Fruit fly (Drosophila melanogaster) whole organism, embryonic: ENCODE measurements around the gene CDase.

Experiments used
- Blimp-1 ChIP-seq: fragments of 200-800 bp; sonication (Bioruptor generic); optimal IDR thresholded peaks from 3 replicates; lab custom pipeline; 2018; ENCODE audit warnings: missing biosample characterization, missing genetic modification characterization, mild to moderate bottlenecking, moderate library complexity, missing genetic modification reagents
- CG10209 ChIP-seq: fragments of 200-800 bp; sonication (Bioruptor generic); optimal IDR thresholded peaks from 3 replicates; lab custom pipeline; 2017; ENCODE audit warnings: missing biosample characterization, mild to moderate bottlenecking, missing genetic modification characterization, missing genetic modification reagents
- CG11085 ChIP-seq: fragments of 200-800 bp; sonication (Bioruptor generic); IDR thresholded peaks from 2 replicates; pipeline ENCODE4 v1.3.6; 2022; ENCODE audit warnings: missing biosample characterization, missing genetic modification characterization
- CG13296 ChIP-seq: fragments of 200-800 bp; sonication (Bioruptor generic); optimal IDR thresholded peaks from 3 replicates; lab custom pipeline; 2018; ENCODE audit warnings: missing biosample characterization, mild to moderate bottlenecking, missing genetic modification characterization
- CG13624 ChIP-seq: fragments of 200-800 bp; sonication (Bioruptor generic); optimal IDR thresholded peaks from 2 replicates; lab custom pipeline; 2016; ENCODE audit warnings: missing biosample characterization, missing genetic modification characterization
- CG1647 ChIP-seq: fragments of 200-800 bp; sonication (Bioruptor generic); optimal IDR thresholded peaks from 3 replicates; lab custom pipeline; 2016; ENCODE audit warnings: missing biosample characterization, missing genetic modification characterization
- CG16815 ChIP-seq: fragments of 200-800 bp; sonication (Bioruptor generic); optimal IDR thresholded peaks from 3 replicates; lab custom pipeline; 2017; ENCODE audit warnings: missing biosample characterization, mild to moderate bottlenecking, missing genetic modification characterization
- CG17359 ChIP-seq: fragments of 200-800 bp; sonication (Bioruptor generic); optimal IDR thresholded peaks from 3 replicates; lab custom pipeline; 2018; ENCODE audit warnings: missing biosample characterization, mild to moderate bottlenecking, missing genetic modification characterization, moderate library complexity
- CG17385 ChIP-seq: fragments of 200-800 bp; sonication (Bioruptor generic); optimal IDR thresholded peaks from 3 replicates; lab custom pipeline; 2018; ENCODE audit warnings: missing biosample characterization, mild to moderate bottlenecking, missing genetic modification characterization
- CG17612 ChIP-seq: fragments of 200-800 bp; sonication (Bioruptor generic); IDR thresholded peaks from 2 replicates; pipeline ENCODE4 v1.3.6; 2022; ENCODE audit warnings: missing biosample characterization, missing genetic modification characterization
- CG18599 ChIP-seq: fragments of 200-800 bp; sonication (Bioruptor generic); optimal IDR thresholded peaks from 3 replicates; lab custom pipeline; 2017; ENCODE audit warnings: missing biosample characterization, missing genetic modification characterization, mild to moderate bottlenecking, moderate library complexity, missing genetic modification reagents
- CG2120 ChIP-seq: fragments of 200-800 bp; sonication (Bioruptor generic); optimal IDR thresholded peaks from 3 replicates; lab custom pipeline; 2016; ENCODE audit warnings: missing biosample characterization, missing genetic modification characterization
- CG33213 ChIP-seq: fragments of 200-800 bp; sonication (Bioruptor generic); optimal IDR thresholded peaks from 3 replicates; lab custom pipeline; 2016; ENCODE audit warnings: missing biosample characterization, missing genetic modification characterization
- CG3407 ChIP-seq: fragments of 200-800 bp; sonication (Bioruptor generic); optimal IDR thresholded peaks from 2 replicates; lab custom pipeline; 2018; ENCODE audit warnings: missing biosample characterization, mild to moderate bottlenecking, missing genetic modification characterization
- CG43689 ChIP-seq: fragments of 200-800 bp; sonication (Bioruptor generic); IDR thresholded peaks from 2 replicates; pipeline ENCODE4 v1.3.6; 2022; ENCODE audit warnings: missing biosample characterization, missing genetic modification characterization
- CG4424 ChIP-seq: fragments of 200-800 bp; sonication (Bioruptor generic); optimal IDR thresholded peaks from 3 replicates; lab custom pipeline; 2016; ENCODE audit warnings: missing biosample characterization, missing genetic modification characterization
- CG6791 ChIP-seq: fragments of 200-800 bp; sonication (Bioruptor generic); IDR thresholded peaks from 3 replicates; pipeline ENCODE4 v1.3.6; 2022; ENCODE audit warnings: missing biosample characterization, missing genetic modification characterization; ENCODE audit not compliant: partially characterized antibody
- CG6813 ChIP-seq: fragments of 200-800 bp; sonication (Bioruptor generic); optimal IDR thresholded peaks from 2 replicates; lab custom pipeline; 2017; ENCODE audit warnings: missing biosample characterization, missing genetic modification characterization, mild to moderate bottlenecking, moderate library complexity, missing genetic modification reagents
- CG7556 ChIP-seq: fragments of 200-800 bp; sonication (Bioruptor generic); optimal IDR thresholded peaks from 2 replicates; lab custom pipeline; 2017; ENCODE audit warnings: missing biosample characterization, mild to moderate bottlenecking, missing genetic modification characterization
- CG7786 ChIP-seq: fragments of 200-800 bp; sonication (Bioruptor generic); optimal IDR thresholded peaks from 2 replicates; lab custom pipeline; 2016; ENCODE audit warnings: missing biosample characterization, missing genetic modification characterization
- CG8281 ChIP-seq: fragments of 200-800 bp; sonication (Bioruptor generic); optimal IDR thresholded peaks from 2 replicates; lab custom pipeline; 2018; ENCODE audit warnings: missing biosample characterization, mild to moderate bottlenecking, missing genetic modification characterization, moderate library complexity
- CG8290 ChIP-seq, 3 experiments: fragments of 200-800 bp; sonication (Bioruptor generic); optimal IDR thresholded peaks; 2 replicates each; lab custom pipeline; 2016 to 2019; ENCODE audit warnings: missing biosample characterization in 3 of 3, missing genetic modification characterization in 3 of 3, mild to moderate bottlenecking in 2 of 3, moderate library complexity in 1 of 3
- CG8944 ChIP-seq: fragments of 200-800 bp; sonication (Bioruptor generic); optimal IDR thresholded peaks from 3 replicates; lab custom pipeline; 2016; ENCODE audit warnings: missing biosample characterization, missing genetic modification characterization
- Dbx ChIP-seq: fragments of 200-800 bp; sonication (Bioruptor generic); IDR thresholded peaks from 3 replicates; pipeline ENCODE4 v1.3.6; 2022; ENCODE audit warnings: missing biosample characterization, missing genetic modification characterization
- Doc2 ChIP-seq: fragments of 200-800 bp; sonication (Bioruptor generic); IDR thresholded peaks from 2 replicates; pipeline ENCODE4 v1.3.6; 2022; ENCODE audit warnings: missing biosample characterization, missing genetic modification characterization
- GATAe ChIP-seq: fragments of 200-800 bp; sonication (Bioruptor generic); conservative IDR thresholded peaks from 2 replicates; pipeline ENCODE4 v1.3.6; 2022; ENCODE audit warnings: missing biosample characterization, missing genetic modification characterization
- HHEX ChIP-seq: fragments of 200-800 bp; sonication (Bioruptor generic); optimal IDR thresholded peaks from 3 replicates; lab custom pipeline; 2017; ENCODE audit warnings: missing biosample characterization, mild to moderate bottlenecking, missing genetic modification characterization, missing genetic modification reagents
- Hsf ChIP-seq: fragments of 200-800 bp; sonication (Bioruptor generic); optimal IDR thresholded peaks from 3 replicates; lab custom pipeline; 2016; ENCODE audit warnings: missing biosample characterization, missing genetic modification characterization
- Lhr ChIP-seq: fragments of 200-800 bp; sonication (Bioruptor generic); optimal IDR thresholded peaks from 3 replicates; lab custom pipeline; 2017; ENCODE audit warnings: mild to moderate bottlenecking, missing biosample characterization, missing genetic modification reagents, missing genetic modification characterization
- Mrtf ChIP-seq: fragments of 200-800 bp; sonication (Bioruptor generic); IDR thresholded peaks from 3 replicates; pipeline ENCODE4 v1.3.6; 2022; ENCODE audit warnings: missing biosample characterization, missing genetic modification characterization
- Neu2 ChIP-seq: fragments of 200-800 bp; sonication (Bioruptor generic); optimal IDR thresholded peaks from 3 replicates; lab custom pipeline; 2016; ENCODE audit warnings: missing biosample characterization, missing genetic modification characterization, borderline replicate concordance
- Xbp1 ChIP-seq: fragments of 200-800 bp; sonication (Bioruptor generic); optimal IDR thresholded peaks from 3 replicates; lab custom pipeline; 2016; ENCODE audit warnings: missing biosample characterization, mild to moderate bottlenecking, missing genetic modification characterization
- Xrp1 ChIP-seq: fragments of 200-800 bp; sonication (Bioruptor generic); IDR thresholded peaks from 2 replicates; pipeline ENCODE4 v1.3.6; 2022; ENCODE audit warnings: missing biosample characterization, missing genetic modification characterization
- abd-A ChIP-seq: fragments of 200-800 bp; sonication (Bioruptor generic); optimal IDR thresholded peaks from 3 replicates; lab custom pipeline; 2019; ENCODE audit warnings: missing biosample characterization, mild to moderate bottlenecking, missing genetic modification characterization, moderate library complexity
- bcd ChIP-seq: fragments of 200-800 bp; sonication (Bioruptor generic); optimal IDR thresholded peaks from 2 replicates; lab custom pipeline; 2017; ENCODE audit warnings: missing biosample characterization, mild to moderate bottlenecking, missing genetic modification characterization
- cwo ChIP-seq: fragments of 200-800 bp; sonication (Bioruptor generic); optimal IDR thresholded peaks from 3 replicates; lab custom pipeline; 2017; ENCODE audit warnings: missing biosample characterization, missing genetic modification characterization, mild to moderate bottlenecking, moderate library complexity, missing genetic modification reagents
- da ChIP-seq: fragments of 200-800 bp; sonication (Bioruptor generic); optimal IDR thresholded peaks from 2 replicates; lab custom pipeline; 2016; ENCODE audit warnings: missing biosample characterization, missing genetic modification characterization
- exex ChIP-seq: fragments of 200-800 bp; sonication (Bioruptor generic); optimal IDR thresholded peaks from 4 replicates; lab custom pipeline; 2018; ENCODE audit warnings: missing biosample characterization, mild to moderate bottlenecking, missing genetic modification characterization, moderate library complexity
- fd3F ChIP-seq: fragments of 200-800 bp; sonication (Bioruptor generic); optimal IDR thresholded peaks from 2 replicates; lab custom pipeline; 2018; ENCODE audit warnings: missing biosample characterization, mild to moderate bottlenecking, missing genetic modification characterization, moderate library complexity
- fd64A ChIP-seq: fragments of 200-800 bp; sonication (Bioruptor generic); optimal IDR thresholded peaks from 3 replicates; lab custom pipeline; 2018; ENCODE audit warnings: missing biosample characterization, mild to moderate bottlenecking, missing genetic modification characterization
- hbn ChIP-seq: fragments of 200-800 bp; sonication (Bioruptor generic); IDR thresholded peaks from 2 replicates; pipeline ENCODE4 v1.3.6; 2022; ENCODE audit warnings: missing biosample characterization, missing genetic modification characterization; ENCODE audit not compliant: partially characterized antibody
- lbe ChIP-seq: fragments of 200-800 bp; sonication (Bioruptor generic); optimal IDR thresholded peaks from 2 replicates; lab custom pipeline; 2016; ENCODE audit warnings: missing biosample characterization, mild to moderate bottlenecking, missing genetic modification characterization
- pb ChIP-seq: fragments of 200-800 bp; sonication (Bioruptor generic); optimal IDR thresholded peaks from 3 replicates; lab custom pipeline; 2016; ENCODE audit warnings: missing biosample characterization, missing genetic modification characterization
- pho ChIP-seq: fragments of 200-800 bp; sonication (Bioruptor generic); optimal IDR thresholded peaks from 2 replicates; lab custom pipeline; 2016; ENCODE audit warnings: missing biosample characterization, missing genetic modification characterization
- pnt ChIP-seq: fragments of 200-800 bp; sonication (Bioruptor generic); optimal IDR thresholded peaks from 3 replicates; lab custom pipeline; 2016; ENCODE audit warnings: missing biosample characterization, missing genetic modification characterization
- sens ChIP-seq: fragments of 200-800 bp; sonication (Bioruptor generic); peaks from one replicate; lab custom pipeline; 2016; ENCODE audit warnings: missing biosample characterization, missing genetic modification characterization
- ssp ChIP-seq: fragments of 200-800 bp; sonication (Bioruptor generic); IDR thresholded peaks from 2 replicates; pipeline ENCODE4 v1.3.6; 2022; ENCODE audit warnings: missing biosample characterization, missing genetic modification characterization
- trem ChIP-seq: fragments of 200-800 bp; optimal IDR thresholded peaks from 3 replicates; lab custom pipeline; 2019; ENCODE audit warnings: missing biosample characterization, mild to moderate bottlenecking, missing genetic modification characterization, moderate library complexity
- twi ChIP-seq: fragments of 200-800 bp; optimal IDR thresholded peaks from 2 replicates; lab custom pipeline; 2019; ENCODE audit warnings: missing biosample characterization, mild to moderate bottlenecking, missing genetic modification characterization, moderate library complexity
- yki ChIP-seq: fragments of >200 bp; optimal IDR thresholded peaks from 3 replicates; lab custom pipeline; 2018
- zen ChIP-seq: fragments of 200-800 bp; sonication (Bioruptor generic); optimal IDR thresholded peaks from 3 replicates; lab custom pipeline; 2018; ENCODE audit warnings: missing biosample characterization, mild to moderate bottlenecking, missing genetic modification characterization, moderate library complexity

The CDase gene

DNA sequence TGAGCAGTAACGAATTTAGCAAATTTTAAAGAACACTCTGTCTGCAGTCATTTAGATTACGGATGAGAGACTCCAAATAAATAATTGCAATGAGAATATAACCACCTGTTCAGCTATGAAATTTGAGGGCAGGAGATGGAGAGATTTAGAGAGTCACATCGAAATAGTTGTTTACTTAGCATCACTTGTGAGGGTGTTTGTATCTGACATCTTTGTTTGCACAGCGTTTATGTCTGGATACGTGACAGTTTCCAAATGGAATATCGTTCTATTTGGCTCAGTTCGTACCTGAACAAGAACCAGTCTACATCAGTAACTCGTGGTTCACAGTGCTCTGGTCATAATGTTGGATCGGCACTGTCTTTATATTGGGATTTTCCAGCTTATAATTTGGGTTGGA lies 30.5 kb downstream of the CDase start, which contains the start of gene PH4alphaSG2 (continued):
- no peak for TF ChIP-seq trem
- peak; percentile 34 for TF ChIP-seq CG7786 (GFP tag; lab: Kevin White, UChicago)
- TF ChIP-seq CG13296: no peak
- peak; percentile 5 for TF ChIP-seq HHEX (GFP tag; lab: Kevin White, UChicago)
- no peak for TF ChIP-seq pb (GFP tag; lab: Kevin White, UChicago)
- no peak for TF ChIP-seq zen (tag; lab: Kevin White, UChicago)
- TF ChIP-seq pho (GFP tag; lab: Kevin White, UChicago): peak; percentile 35
- TF ChIP-seq bcd (GFP tag; lab: Kevin White, UChicago): peak; percentile 13
- no peak for TF ChIP-seq ssp
- TF ChIP-seq abd-A: no peak
- TF ChIP-seq Xrp1 (GFP tag; lab: Robert Waterston, UW): 0 out of 2 replicates have a peak, but pooled peaks have one; percentile 25
- TF ChIP-seq CG7556 (GFP tag; lab: Kevin White, UChicago): no peak
- TF ChIP-seq pnt (GFP tag; lab: Kevin White, UChicago): no peak
- peak; percentile 1 for TF ChIP-seq cwo (GFP tag; lab: Kevin White, UChicago)
- no peak for TF ChIP-seq Mrtf
- TF ChIP-seq fd3F (GFP tag; lab: Kevin White, UChicago): no peak
- TF ChIP-seq CG16815 (GFP tag; lab: Kevin White, UChicago): no peak
- TF ChIP-seq CG6813 (GFP tag; lab: Kevin White, UChicago): peak; percentile 48
- no peak for TF ChIP-seq yki (lab: Kevin White, UChicago)
- peak; percentile 71 for TF ChIP-seq CG18599 (GFP tag; lab: Kevin White, UChicago)
- TF ChIP-seq hbn (GFP tag; lab: Robert Waterston, UW): no peak
- no peak for TF ChIP-seq CG17359 (tag; lab: Kevin White, UChicago)
- TF ChIP-seq exex: no peak
- no peak for TF ChIP-seq CG1647
- no peak for TF ChIP-seq twi (tag; lab: Kevin White, UChicago)
- no peak for TF ChIP-seq CG17385
- TF ChIP-seq sens (GFP tag; lab: Kevin White, UChicago): peak; percentile 67
- TF ChIP-seq CG3407 (GFP tag; lab: Kevin White, UChicago): no peak
- peak; percentile 61 for TF ChIP-seq CG2120 (GFP tag; lab: Kevin White, UChicago)
- no peak for TF ChIP-seq CG8290 (GFP tag; optimal IDR thresholded peaks at IDR 0.05; lab: Kevin White, UChicago)
- no peak for TF ChIP-seq CG8290 (tag; optimal IDR thresholded peaks at IDR 0.05; lab: Kevin White, UChicago)
- no peak for TF ChIP-seq Lhr (GFP tag; lab: Kevin White, UChicago)
- TF ChIP-seq CG10209 (GFP tag; lab: Kevin White, UChicago): peak; percentile 14
- no peak for TF ChIP-seq CG11085
- TF ChIP-seq CG4424 (GFP tag; lab: Kevin White, UChicago): no peak
- TF ChIP-seq CG6791: no peak
- no peak for TF ChIP-seq CG43689 (GFP tag; lab: Robert Waterston, UW)
- TF ChIP-seq Blimp-1 (GFP tag; lab: Kevin White, UChicago): peak; percentile 11
- no peak for TF ChIP-seq da (GFP tag; lab: Kevin White, UChicago)
- no peak for TF ChIP-seq Hsf
- no peak for TF ChIP-seq CG8944 (GFP tag; lab: Kevin White, UChicago)
- no peak for TF ChIP-seq CG8281 (tag; lab: Kevin White, UChicago)
- TF ChIP-seq Doc2: no peak
- no peak for TF ChIP-seq Neu2
- no peak for TF ChIP-seq Dbx (GFP tag; lab: Robert Waterston, UW)
- TF ChIP-seq fd64A (GFP tag; lab: Kevin White, UChicago): peak; percentile 5
- no peak for TF ChIP-seq CG17612 (GFP tag; lab: Robert Waterston, UW)
- no peak for TF ChIP-seq lbe (GFP tag; lab: Kevin White, UChicago)
- TF ChIP-seq Xbp1 (GFP tag; lab: Kevin White, UChicago): no peak
- no peak for TF ChIP-seq CG13624
- no peak for TF ChIP-seq GATAe (GFP tag; lab: Robert Waterston, UW)
- no peak for TF ChIP-seq CG33213 (GFP tag; lab: Kevin White, UChicago)
